Worm (Caenorhabditis elegans): Measurements from ENCODE around the gene T04C12.33.

- TF ChIP-seq nhr-237 (tag; optimal IDR thresholded peaks at IDR 0.05), result no peak
- no peak for TF ChIP-seq pqm-1 (tag; optimal IDR thresholded peaks at IDR 0.05)
- no peak for TF ChIP-seq R02D3.7 (tag; optimal IDR thresholded peaks at IDR 0.05)
- TF ChIP-seq unc-62 (GFP tag; optimal IDR thresholded peaks at IDR 0.05), result no peak
- no peak for TF ChIP-seq ztf-4 (tag; optimal IDR thresholded peaks at IDR 0.05)
- no peak for TF ChIP-seq mdl-1 (tag; optimal IDR thresholded peaks at IDR 0.05)
- no peak for TF ChIP-seq lin-15B (tag; optimal IDR thresholded peaks at IDR 0.05)
- TF ChIP-seq elt-2 (tag; optimal IDR thresholded peaks at IDR 0.05), result no peak
- no peak for TF ChIP-seq jun-1 (tag; optimal IDR thresholded peaks at IDR 0.05)
These were observed 29.2 kb upstream of the T04C12.33 start, which contains the start of the genes C13G3.12 and hot-6 for ce11 chrV:11022817-11023216.

Measured in whole organism, L3 larva.